Worm (Caenorhabditis elegans) whole organism, L1 larva: ENCODE results near the gene B0507.3.
A peak's percentile ranks its signal among the peaks of the same experiment; 100 is the strongest.
"Not testable (repeated sequence)": the region's sequence is repeated elsewhere in the genome, so short reads cannot be mapped to it uniquely, and the experiment has no call there.

Experiments used
- alr-1 ChIP-seq: fragments of 200-800 bp; sonication (Bioruptor generic); optimal IDR thresholded peaks from 2 replicates; lab custom pipeline; 2018; ENCODE audit warnings: borderline replicate concordance, mild to moderate bottlenecking, missing genetic modification characterization, missing compliant biosample characterization
- aly-2 ChIP-seq: fragments of 150-350 bp; optimal IDR thresholded peaks from 2 replicates; lab custom pipeline; 2014; ENCODE audit warnings: missing biosample characterization, missing genetic modification characterization
- ces-1 ChIP-seq: fragments of 150-350 bp; optimal IDR thresholded peaks from 2 replicates; lab custom pipeline; 2014; ENCODE audit warnings: missing biosample characterization, missing genetic modification reagents, missing genetic modification characterization
- fkh-8 ChIP-seq: sonication (generic microtip); optimal IDR thresholded peaks from 2 replicates; lab custom pipeline; 2016; ENCODE audit warnings: mild to moderate bottlenecking, missing genetic modification characterization, missing compliant biosample characterization
- lin-14 ChIP-seq: fragments of 200-800 bp; sonication (Bioruptor generic); optimal IDR thresholded peaks from 2 replicates; lab custom pipeline; 2018; ENCODE audit warnings: mild to moderate bottlenecking, missing genetic modification characterization, moderate library complexity, missing compliant biosample characterization
- nhr-71 ChIP-seq: sonication (generic microtip); optimal IDR thresholded peaks from 2 replicates; lab custom pipeline; 2016; ENCODE audit warnings: mild to moderate bottlenecking, missing genetic modification characterization, moderate library complexity, missing compliant biosample characterization
- pax-3 ChIP-seq: fragments of 200-800 bp; sonication (Bioruptor generic); optimal IDR thresholded peaks from 2 replicates; lab custom pipeline; 2018; ENCODE audit warnings: mild to moderate bottlenecking, missing genetic modification characterization, moderate library complexity, missing compliant biosample characterization
- snpc-4 ChIP-seq: fragments of 150-350 bp; optimal IDR thresholded peaks from 2 replicates; lab custom pipeline; 2014; ENCODE audit warnings: missing biosample characterization, missing genetic modification characterization
- tbx-2 ChIP-seq: sonication (generic microtip); optimal IDR thresholded peaks from 2 replicates; lab custom pipeline; 2016; ENCODE audit warnings: missing genetic modification characterization, missing compliant biosample characterization
- unc-62 ChIP-seq: fragments of 150-350 bp; optimal IDR thresholded peaks from 2 replicates; lab custom pipeline; 2014; ENCODE audit warnings: missing biosample characterization, missing genetic modification reagents, missing genetic modification characterization
- unc-98 ChIP-seq: fragments of 200-800 bp; sonication (Bioruptor generic); IDR thresholded peaks from 2 replicates; pipeline ENCODE4 v1.3.6; 2022; ENCODE audit warnings: missing genetic modification characterization, missing compliant biosample characterization

Gene B0507.3

ce11 chrV:8805047-8805446 is 36.3 kb downstream of the B0507.3 start:
- TF ChIP-seq pax-3 (tag; lab: Kevin White, UChicago) (no peak), nhr-71 (tag; lab: Kevin White, UChicago) (peak; percentile 40), tbx-2 (tag; lab: Kevin White, UChicago) (peak; percentile 80), fkh-8 (tag; lab: Kevin White, UChicago) (no peak), unc-98 (GFP tag; lab: Robert Waterston, UW) (no peak), ces-1 (GFP tag; lab: Kevin White, UChicago) (peak; percentile 81), unc-62 (GFP tag; lab: Kevin White, UChicago) (no peak), lin-14 (GFP tag; lab: Kevin White, UChicago) (peak; percentile 78)

- not testable (repeated sequence) for TF ChIP-seq alr-1 (tag; lab: Kevin White, UChicago); aly-2; snpc-4
Measured at ce11 chrV:8819855-8820254, 51.1 kb downstream of the B0507.3 start, which contains the start of gene rpm-1. rpm-1 (minus strand) TSS chrV:8819955.
